Fruit fly (Drosophila melanogaster) S2 (cell line): ENCODE data around the gene Spn.

Source experiments
- CG8478 ChIP-seq: fragments of >200 bp; optimal IDR thresholded peaks from 2 replicates; lab custom pipeline; 2018
- CTCF ChIP-seq, 2 experiments: fragments of >200 bp; optimal IDR thresholded peaks; 2 replicates each; lab custom pipeline; 2018

DNA sequence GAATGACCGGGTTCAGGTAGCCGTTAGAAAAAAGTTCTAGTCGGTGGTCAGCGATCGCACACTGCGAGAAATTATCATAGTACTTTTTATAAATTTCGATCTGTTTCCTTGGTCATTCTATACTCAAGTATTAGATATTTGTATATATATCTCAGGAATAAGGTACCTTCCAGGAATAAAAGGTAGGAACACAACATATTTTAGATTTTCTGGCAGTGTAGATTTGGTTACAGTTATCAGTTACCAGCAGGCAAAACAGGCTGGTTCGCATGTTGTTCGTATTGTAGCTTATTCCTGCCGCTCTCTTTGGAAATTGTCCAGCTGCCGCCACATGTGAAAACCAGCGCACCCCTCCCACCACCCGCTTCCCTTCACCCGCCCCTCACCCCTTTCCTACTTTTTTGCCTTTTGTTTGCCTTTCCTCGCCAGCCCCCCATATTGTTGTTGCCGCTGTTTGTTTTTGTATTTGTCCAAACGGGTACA lies 27.3 kb upstream of the Spn start:
- TF ChIP-seq CTCF (optimal IDR thresholded peaks at IDR 0.05; lab: Kevin White, UChicago) (no peak), CG8478 (lab: Kevin White, UChicago) (no peak)
